Fruit fly (Drosophila melanogaster) whole organism, embryonic: ENCODE results near the gene Rab9.

ENCODE experiments used
- C15 ChIP-seq: fragments of 200-800 bp; sonication (Bioruptor generic); IDR thresholded peaks from 3 replicates; pipeline ENCODE4 v1.3.6; 2022; ENCODE audit warnings: missing biosample characterization, missing genetic modification characterization
- CG10959 ChIP-seq: fragments of 200-800 bp; sonication (Bioruptor generic); IDR thresholded peaks from 2 replicates; pipeline ENCODE4 v1.3.6; 2022; ENCODE audit warnings: missing biosample characterization, missing genetic modification characterization
- CG12769 ChIP-seq: fragments of 200-800 bp; sonication (Bioruptor generic); optimal IDR thresholded peaks from 2 replicates; lab custom pipeline; 2019; ENCODE audit warnings: missing biosample characterization, mild to moderate bottlenecking, missing genetic modification characterization, moderate library complexity
- CG7556 ChIP-seq: fragments of 200-800 bp; sonication (Bioruptor generic); optimal IDR thresholded peaks from 2 replicates; lab custom pipeline; 2017; ENCODE audit warnings: missing biosample characterization, mild to moderate bottlenecking, missing genetic modification characterization
- CG7786 ChIP-seq: fragments of 200-800 bp; sonication (Bioruptor generic); optimal IDR thresholded peaks from 2 replicates; lab custom pipeline; 2016; ENCODE audit warnings: missing biosample characterization, missing genetic modification characterization
- Hr3 ChIP-seq: fragments of 200-800 bp; sonication (Bioruptor generic); optimal IDR thresholded peaks from 3 replicates; lab custom pipeline; 2016; ENCODE audit warnings: missing biosample characterization, missing genetic modification characterization
- Sox102F ChIP-seq: fragments of 200-800 bp; sonication (Bioruptor generic); optimal IDR thresholded peaks from 2 replicates; lab custom pipeline; 2018; ENCODE audit warnings: missing biosample characterization, mild to moderate bottlenecking, missing genetic modification characterization, moderate library complexity
- Xbp1 ChIP-seq: fragments of 200-800 bp; sonication (Bioruptor generic); optimal IDR thresholded peaks from 3 replicates; lab custom pipeline; 2016; ENCODE audit warnings: missing biosample characterization, mild to moderate bottlenecking, missing genetic modification characterization
- gt ChIP-seq: fragments of 200-800 bp; sonication (Bioruptor generic); IDR thresholded peaks from 2 replicates; pipeline ENCODE4 v1.3.6; 2022; ENCODE audit warnings: missing biosample characterization, missing genetic modification characterization
- pan ChIP-seq, 4 experiments: fragments of >200 bp in 3 of 4; fragments of 200-800 bp in 1 of 4; sonication (Bioruptor generic) in 1 of 4; optimal IDR thresholded peaks in 3 of 4; IDR thresholded peaks in 1 of 4; 2 replicates each; pipeline versions ENCODE4 v1.3.6 to Lab custom; 2017 to 2022; ENCODE audit warnings: missing biosample characterization in 2 of 4, missing genetic modification characterization in 2 of 4, mixed read lengths in 1 of 4
- zen ChIP-seq: fragments of 200-800 bp; sonication (Bioruptor generic); optimal IDR thresholded peaks from 3 replicates; lab custom pipeline; 2018; ENCODE audit warnings: missing biosample characterization, mild to moderate bottlenecking, missing genetic modification characterization, moderate library complexity

dm6 chr2L:19439598-19440230, 7.3 kb downstream of the Rab9 start:
- TF ChIP-seq pan (optimal IDR thresholded peaks at IDR 0.05; lab: Kevin White, UChicago) = no peak
- peak in 1 of 2 experiments; percentile 82 for TF ChIP-seq pan (GFP tag; optimal IDR thresholded peaks at IDR 0.05 in 1 of 2, IDR thresholded peaks at IDR 0.05 in 1 of 2)
- peak; percentile 87 for TF ChIP-seq Sox102F (GFP tag; lab: Kevin White, UChicago)
- TF ChIP-seq CG7556 (GFP tag; lab: Kevin White, UChicago) = peak; percentile 81
- no peak for TF ChIP-seq zen (tag; lab: Kevin White, UChicago)
- TF ChIP-seq CG7786 (GFP tag; lab: Kevin White, UChicago) = peak; percentile 74
- peak; percentile 94 for TF ChIP-seq Xbp1 (GFP tag; lab: Kevin White, UChicago)
- TF ChIP-seq CG10959 (GFP tag; lab: Robert Waterston, UW) = peak; percentile 44; the same call in 1 of the 2 replicates
- peak; percentile 67 for TF ChIP-seq Hr3 (GFP tag; lab: Kevin White, UChicago)
- TF ChIP-seq gt = peak; percentile 43; the same call in 1 of the 2 replicates
- peak; percentile 99 for TF ChIP-seq CG12769
- no peak for TF ChIP-seq C15 (GFP tag; lab: Robert Waterston, UW)
